Worm (Caenorhabditis elegans) whole organism, L2 larva: ENCODE measurements around the gene srh-206.

Source experiments
- C34F6.9 ChIP-seq: fragments of 150-350 bp; optimal IDR thresholded peaks from 2 replicates; lab custom pipeline; 2014; ENCODE audit warnings: missing biosample characterization, missing genetic modification characterization
- F13H6.1 ChIP-seq: sonication (generic microtip); optimal IDR thresholded peaks from 2 replicates; lab custom pipeline; 2016; ENCODE audit warnings: missing genetic modification characterization, missing compliant biosample characterization
- R02D3.7 ChIP-seq: fragments of 150-350 bp; optimal IDR thresholded peaks from 2 replicates; lab custom pipeline; 2014; ENCODE audit warnings: missing biosample characterization, missing genetic modification characterization
- Y55F3AM.14 ChIP-seq: fragments of 200-800 bp; sonication (Bioruptor generic); optimal IDR thresholded peaks from 2 replicates; lab custom pipeline; 2018; ENCODE audit warnings: mild to moderate bottlenecking, missing genetic modification characterization, missing compliant biosample characterization
- alr-1 ChIP-seq: fragments of 150-350 bp; optimal IDR thresholded peaks from 2 replicates; lab custom pipeline; 2014; ENCODE audit warnings: missing biosample characterization, missing genetic modification characterization
- ama-1 ChIP-seq: fragments of 150-350 bp; optimal IDR thresholded peaks from 2 replicates; lab custom pipeline; 2018; ENCODE audit warnings: inconsistent platforms
- blmp-1 ChIP-seq: sonication (generic microtip); optimal IDR thresholded peaks from 2 replicates; lab custom pipeline; 2017; ENCODE audit warnings: missing genetic modification characterization, mild to moderate bottlenecking, missing compliant biosample characterization, antibody characterized with exemption, moderate library complexity; ENCODE audit not compliant: insufficient read depth
- ceh-82 ChIP-seq: fragments of 150-350 bp; optimal IDR thresholded peaks from 2 replicates; lab custom pipeline; 2014; ENCODE audit warnings: missing biosample characterization, missing genetic modification characterization
- dmd-4 ChIP-seq: sonication (generic microtip); optimal IDR thresholded peaks from 2 replicates; lab custom pipeline; 2017; ENCODE audit warnings: missing biosample characterization, missing genetic modification characterization
- egl-27 ChIP-seq: sonication (generic microtip); optimal IDR thresholded peaks from 3 replicates; lab custom pipeline; 2017; ENCODE audit warnings: missing biosample characterization, missing genetic modification reagents, missing genetic modification characterization
- elt-1 ChIP-seq: fragments of 150-350 bp; optimal IDR thresholded peaks from 2 replicates; lab custom pipeline; 2014; ENCODE audit warnings: missing biosample characterization, missing genetic modification characterization
- elt-3 ChIP-seq: sonication (generic microtip); optimal IDR thresholded peaks from 2 replicates; lab custom pipeline; 2017; ENCODE audit warnings: missing biosample characterization, missing genetic modification characterization
- fos-1 ChIP-seq: fragments of 150-350 bp; optimal IDR thresholded peaks from 2 replicates; lab custom pipeline; 2014; ENCODE audit warnings: missing biosample characterization, missing genetic modification characterization
- gmeb-1 ChIP-seq: fragments of 150-350 bp; optimal IDR thresholded peaks from 2 replicates; lab custom pipeline; 2014; ENCODE audit warnings: missing biosample characterization, missing genetic modification characterization
- lin-11 ChIP-seq: fragments of 150-350 bp; sonication (generic microtip); optimal IDR thresholded peaks from 2 replicates; lab custom pipeline; 2014; ENCODE audit warnings: missing biosample characterization, missing genetic modification characterization, inconsistent platforms, mixed read lengths
- lin-13 ChIP-seq: fragments of 150-350 bp; optimal IDR thresholded peaks from 2 replicates; lab custom pipeline; 2014; ENCODE audit warnings: missing biosample characterization, missing genetic modification reagents, missing genetic modification characterization
- lsy-2 ChIP-seq, 2 experiments: fragments of 150-350 bp in 1 of 2; sonication (generic microtip) in 1 of 2; optimal IDR thresholded peaks; 2 replicates each; lab custom pipeline; 2014 to 2017; ENCODE audit warnings: missing biosample characterization in 2 of 2, missing genetic modification characterization in 2 of 2
- mab-5 ChIP-seq: fragments of 150-350 bp; optimal IDR thresholded peaks from 2 replicates; lab custom pipeline; 2014; ENCODE audit warnings: missing biosample characterization, missing genetic modification characterization
- nhr-10 ChIP-seq: sonication (generic microtip); optimal IDR thresholded peaks from 2 replicates; lab custom pipeline; 2017; ENCODE audit warnings: missing biosample characterization, missing genetic modification characterization
- nhr-11 ChIP-seq: fragments of 150-350 bp; optimal IDR thresholded peaks from 2 replicates; lab custom pipeline; 2014; ENCODE audit warnings: missing biosample characterization, missing genetic modification characterization
- nhr-12 ChIP-seq: fragments of 150-350 bp; optimal IDR thresholded peaks from 2 replicates; lab custom pipeline; 2014; ENCODE audit warnings: missing biosample characterization, missing genetic modification characterization
- nhr-129 ChIP-seq: fragments of 150-350 bp; optimal IDR thresholded peaks from 2 replicates; lab custom pipeline; 2014; ENCODE audit warnings: missing biosample characterization, missing genetic modification characterization
- nhr-21 ChIP-seq: fragments of 150-350 bp; optimal IDR thresholded peaks from 2 replicates; lab custom pipeline; 2014; ENCODE audit warnings: missing biosample characterization, missing genetic modification characterization
- nhr-23 ChIP-seq: fragments of 150-350 bp; optimal IDR thresholded peaks from 2 replicates; lab custom pipeline; 2014; ENCODE audit warnings: missing biosample characterization, missing genetic modification reagents, missing genetic modification characterization
- nhr-237 ChIP-seq: fragments of 150-350 bp; optimal IDR thresholded peaks from 2 replicates; lab custom pipeline; 2014; ENCODE audit warnings: missing biosample characterization, missing genetic modification characterization
- nhr-25 ChIP-seq: fragments of 150-350 bp; sonication (generic microtip); optimal IDR thresholded peaks from 3 replicates; lab custom pipeline; 2014; ENCODE audit warnings: missing biosample characterization, missing genetic modification characterization
- nhr-6 ChIP-seq: fragments of 150-350 bp; optimal IDR thresholded peaks from 2 replicates; lab custom pipeline; 2014; ENCODE audit warnings: missing biosample characterization, missing genetic modification characterization
- nhr-77 ChIP-seq: fragments of 150-350 bp; optimal IDR thresholded peaks from 2 replicates; lab custom pipeline; 2014; ENCODE audit warnings: missing biosample characterization, missing genetic modification characterization
- peb-1 ChIP-seq: fragments of 150-350 bp; optimal IDR thresholded peaks from 2 replicates; lab custom pipeline; 2014; ENCODE audit warnings: missing biosample characterization, missing genetic modification characterization
- skn-1 ChIP-seq: sonication (generic microtip); optimal IDR thresholded peaks from 2 replicates; lab custom pipeline; 2017; ENCODE audit warnings: missing biosample characterization, missing genetic modification characterization
- sma-9 ChIP-seq, 2 experiments: fragments of 150-350 bp in 1 of 2; sonication (generic microtip) in 1 of 2; optimal IDR thresholded peaks; 2 replicates each; lab custom pipeline; 2014 to 2016; ENCODE audit warnings: missing genetic modification characterization in 2 of 2, mild to moderate bottlenecking in 1 of 2, missing biosample characterization in 1 of 2, missing compliant biosample characterization in 1 of 2, missing genetic modification reagents in 1 of 2, moderate library complexity in 1 of 2
- snpc-4 ChIP-seq: fragments of 150-350 bp; optimal IDR thresholded peaks from 2 replicates; lab custom pipeline; 2014; ENCODE audit warnings: missing biosample characterization, missing genetic modification characterization
- unc-39 ChIP-seq: fragments of 150-350 bp; optimal IDR thresholded peaks from 2 replicates; lab custom pipeline; 2014; ENCODE audit warnings: missing biosample characterization, missing genetic modification characterization
- unc-55 ChIP-seq: fragments of 150-350 bp; sonication (generic microtip); optimal IDR thresholded peaks from 3 replicates; lab custom pipeline; 2014; ENCODE audit warnings: missing biosample characterization, missing genetic modification reagents, missing genetic modification characterization
- zag-1 ChIP-seq: fragments of 150-350 bp; optimal IDR thresholded peaks from 2 replicates; lab custom pipeline; 2014; ENCODE audit warnings: missing biosample characterization, missing genetic modification characterization
- ztf-1 ChIP-seq: fragments of 200-800 bp; sonication (Bioruptor generic); conservative IDR thresholded peaks from 2 replicates; pipeline ENCODE4 v1.3.6; 2022; ENCODE audit warnings: missing genetic modification characterization, missing compliant biosample characterization
- ztf-11 ChIP-seq: sonication (generic microtip); optimal IDR thresholded peaks from 2 replicates; lab custom pipeline; 2017; ENCODE audit warnings: missing biosample characterization, missing genetic modification characterization

Gene srh-206

ce11 chrV:16954766-16955165, at the start of gene srh-206:
srh-206 (minus strand) TSS chrV:16954866.
- TF ChIP-seq nhr-129 (no peak), F13H6.1 (tag; lab: Kevin White, UChicago) (no peak), nhr-237 (no peak), R02D3.7 (tag; lab: Kevin White, UChicago) (no peak)

ce11 chrV:17001167-17001566, 46.5 kb upstream of the srh-206 start, which contains the start of gene sri-9:
sri-9 (plus strand) TSS chrV:17001467.
- TF ChIP-seq dmd-4 (no peak), egl-27 (tag; lab: Kevin White, UChicago) (no peak), nhr-23 (tag; lab: Kevin White, UChicago) (no peak), peb-1 (tag; lab: Kevin White, UChicago) (no peak), F13H6.1 (tag; lab: Kevin White, UChicago) (no peak), ztf-1 (GFP tag; lab: Robert Waterston, UW) (no peak), fos-1 (tag; lab: Kevin White, UChicago) (no peak), R02D3.7 (tag; lab: Kevin White, UChicago) (no peak), nhr-77 (tag; lab: Kevin White, UChicago) (no peak), alr-1 (no peak)

- TF ChIP-seq zag-1 (no peak), unc-39 (tag; lab: Kevin White, UChicago) (no peak), Y55F3AM.14 (GFP tag; lab: Kevin White, UChicago) (no peak), ama-1 (lab: Kevin White, UChicago) (no peak), nhr-21 (tag; lab: Kevin White, UChicago) (no peak), mab-5 (no peak)
Observed at ce11 chrV:17000635-17001034, 46.0 kb upstream of the srh-206 start.

ce11 chrV:17000204-17000603, 45.5 kb upstream of the srh-206 start, which contains the start of gene str-217:
str-217 (minus strand) TSS chrV:17000304.
- TF ChIP-seq unc-55 (GFP tag; lab: Kevin White, UChicago) (no peak), sma-9 (GFP tag; optimal IDR thresholded peaks at IDR 0.05; lab: Kevin White, UChicago) (no peak), sma-9 (tag; optimal IDR thresholded peaks at IDR 0.05; lab: Kevin White, UChicago) (no peak), alr-1 (no peak), ztf-1 (GFP tag; lab: Robert Waterston, UW) (no peak), skn-1 (tag; lab: Kevin White, UChicago) (no peak), nhr-6 (tag; lab: Kevin White, UChicago) (no peak), lin-13 (GFP tag; lab: Kevin White, UChicago) (no peak), nhr-25 (no peak), zag-1 (no peak), nhr-23 (tag; lab: Kevin White, UChicago) (no peak), nhr-10 (tag; lab: Kevin White, UChicago) (no peak), nhr-11 (tag; lab: Kevin White, UChicago) (no peak), lsy-2 (tag; optimal IDR thresholded peaks at IDR 0.05; lab: Kevin White, UChicago) (no peak)

DNA sequence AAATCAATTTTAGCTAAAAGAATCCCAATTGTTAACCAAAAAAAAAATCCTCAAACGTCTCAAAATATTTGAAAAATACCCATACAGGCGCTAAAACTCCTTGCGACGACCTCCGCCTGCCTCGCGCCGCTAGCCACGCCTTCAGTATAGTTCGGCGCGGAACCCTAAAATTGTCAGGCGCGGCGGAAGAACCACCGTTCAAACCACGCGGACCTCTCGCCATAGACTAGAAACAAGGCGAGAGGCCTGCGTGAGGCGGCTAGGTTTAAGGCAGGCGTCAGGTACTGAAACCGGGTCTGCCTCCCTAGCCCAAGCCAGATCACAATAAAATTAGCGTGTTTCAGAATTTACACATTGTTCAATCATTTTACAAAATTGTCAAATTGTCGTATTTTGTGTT, 37.7 kb upstream of the srh-206 start:
- TF ChIP-seq nhr-12 (tag; lab: Kevin White, UChicago), result no peak
- TF ChIP-seq C34F6.9 (tag; lab: Kevin White, UChicago), result no peak
- TF ChIP-seq ztf-11 (tag; lab: Kevin White, UChicago), result no peak
- no peak for TF ChIP-seq lin-11 (tag; lab: Kevin White, UChicago)
- no peak for TF ChIP-seq snpc-4
- no peak for TF ChIP-seq mab-5
- TF ChIP-seq R02D3.7 (tag; lab: Kevin White, UChicago), result no peak
- no peak for TF ChIP-seq gmeb-1 (tag; lab: Kevin White, UChicago)
- TF ChIP-seq nhr-11 (tag; lab: Kevin White, UChicago), result no peak
- no peak for TF ChIP-seq zag-1
- TF ChIP-seq elt-1 (tag; lab: Kevin White, UChicago), result no peak

ce11 chrV:16991734-16992133, 37.1 kb upstream of the srh-206 start, which contains the start of gene srz-95:
srz-95 (plus strand) TSS chrV:16992034.
- TF ChIP-seq unc-55 (GFP tag; lab: Kevin White, UChicago), result no peak
- no peak for TF ChIP-seq nhr-237
- TF ChIP-seq F13H6.1 (tag; lab: Kevin White, UChicago), result no peak
- no peak for TF ChIP-seq ceh-82 (tag; lab: Kevin White, UChicago)
- no peak for TF ChIP-seq blmp-1 (tag; lab: Kevin White, UChicago)
- TF ChIP-seq egl-27 (tag; lab: Kevin White, UChicago), result no peak
- no peak for TF ChIP-seq elt-3 (tag; lab: Kevin White, UChicago)
- TF ChIP-seq snpc-4, result no peak
- TF ChIP-seq sma-9 (GFP tag; optimal IDR thresholded peaks at IDR 0.05; lab: Kevin White, UChicago), result no peak
- TF ChIP-seq sma-9 (tag; optimal IDR thresholded peaks at IDR 0.05; lab: Kevin White, UChicago), result no peak
- no peak for TF ChIP-seq ztf-11 (tag; lab: Kevin White, UChicago)
- no peak for TF ChIP-seq nhr-21 (tag; lab: Kevin White, UChicago)
- TF ChIP-seq nhr-12 (tag; lab: Kevin White, UChicago), result no peak
- TF ChIP-seq elt-1 (tag; lab: Kevin White, UChicago), result no peak
